Worm (Caenorhabditis elegans): ENCODE measurements around the gene srw-72.

- TF ChIP-seq nhr-28 (tag; optimal IDR thresholded peaks at IDR 0.05) (no peak), nhr-11 (tag; optimal IDR thresholded peaks at IDR 0.05) (no peak), fos-1 (tag; optimal IDR thresholded peaks at IDR 0.05) (no peak), elt-3 (tag; optimal IDR thresholded peaks at IDR 0.05) (no peak), ztf-11 (tag; optimal IDR thresholded peaks at IDR 0.05) (no peak), nhr-43 (tag; optimal IDR thresholded peaks at IDR 0.05; ENCODE audit: poor library complexity, severe bottlenecking) (no peak), nhr-25 (tag; optimal IDR thresholded peaks at IDR 0.05) (no peak), jun-1 (tag; optimal IDR thresholded peaks at IDR 0.05) (no peak), lin-15B (tag; optimal IDR thresholded peaks at IDR 0.05) (no peak), nhr-12 (tag; optimal IDR thresholded peaks at IDR 0.05) (no peak), ZK546.5 (tag; optimal IDR thresholded peaks at IDR 0.05) (no peak), elt-2 (tag; optimal IDR thresholded peaks at IDR 0.05) (no peak), ama-1 (optimal IDR thresholded peaks at IDR 0.05) (no peak), unc-62 (GFP tag; optimal IDR thresholded peaks at IDR 0.05) (no peak)
Measured at ce11 chrV:17438317-17438716, 28.5 kb upstream of the srw-72 start, which contains the start of gene srsx-2.
